ENCODE assay signal across 1 worm cellular context in the genomic region with DNA sequence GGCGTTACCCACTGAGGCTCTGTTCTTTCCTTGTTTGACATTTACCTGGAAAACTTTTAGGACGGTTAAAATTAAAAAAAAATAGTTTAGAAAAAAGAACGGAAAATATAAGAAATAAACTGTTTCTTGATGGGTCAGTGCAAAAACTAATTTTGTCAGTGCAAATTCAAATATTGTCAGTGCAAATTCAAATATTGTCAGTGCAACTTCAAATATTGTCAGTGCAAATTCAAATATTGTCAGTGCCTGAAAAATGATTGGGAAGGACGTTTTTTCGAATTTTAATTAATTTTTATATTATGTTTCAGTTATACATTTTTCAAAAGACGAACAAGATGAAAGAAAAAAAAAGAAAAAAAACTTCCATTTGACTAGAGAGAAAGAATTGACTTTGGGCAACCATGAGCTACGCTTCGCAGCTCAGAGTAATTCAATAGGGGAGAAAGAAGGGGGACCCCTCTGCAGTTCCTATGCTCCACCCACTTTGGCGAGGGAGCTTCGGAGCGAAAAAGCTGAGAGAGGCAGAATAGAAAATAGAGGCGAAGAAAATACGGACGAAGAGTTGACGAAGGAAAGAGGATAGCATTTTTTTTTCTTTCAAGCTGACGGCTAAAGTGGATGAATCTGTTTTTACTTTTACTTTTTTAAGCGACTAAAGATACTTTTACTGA.
TF ChIP-seq lines count a peak whose summit lies in the region.

TSS of gene unc-1 (minus strand) at position 51 of the 671 bp plus-strand sequence.

TF ChIP-seq in whole organism, L2 larva, 48 proteins besides CTCF, POLR2A, EP300 and RAD21 (continued from another document):
- TF ChIP-seq sem-4 (tag; optimal IDR thresholded peaks at IDR 0.05; lab: Kevin White, UChicago) (peak; percentile 63), aly-2 (tag; optimal IDR thresholded peaks at IDR 0.05; lab: Kevin White, UChicago) (no peak), ztf-11 (tag; optimal IDR thresholded peaks at IDR 0.05; lab: Kevin White, UChicago) (no peak), skn-1 (tag; optimal IDR thresholded peaks at IDR 0.05; lab: Kevin White, UChicago) (no peak)
